Fruit fly (Drosophila melanogaster) Kc167 (cell line): ENCODE results near the gene CG18788.

Source experiments
- Myc ChIP-seq: fragments of >200 bp; optimal IDR thresholded peaks from 2 replicates; lab custom pipeline; 2017; ENCODE audit warnings: missing external identifiers
- Sin3A ChIP-seq: fragments of >200 bp; optimal IDR thresholded peaks from 2 replicates; lab custom pipeline; 2018; ENCODE audit warnings: missing external identifiers
- h ChIP-seq: fragments of >200 bp; optimal IDR thresholded peaks from 3 replicates; lab custom pipeline; 2018; ENCODE audit warnings: missing external identifiers
- insv ChIP-seq: fragments of >200 bp; optimal IDR thresholded peaks from 3 replicates; lab custom pipeline; 2018; ENCODE audit warnings: missing external identifiers
- psq ChIP-seq: fragments of >200 bp; optimal IDR thresholded peaks from 2 replicates; lab custom pipeline; 2017; ENCODE audit warnings: missing external identifiers
- ttk ChIP-seq: sonication (Bioruptor generic); optimal IDR thresholded peaks from 2 replicates; lab custom pipeline; 2017; ENCODE audit warnings: missing external identifiers

The CG18788 gene

DNA sequence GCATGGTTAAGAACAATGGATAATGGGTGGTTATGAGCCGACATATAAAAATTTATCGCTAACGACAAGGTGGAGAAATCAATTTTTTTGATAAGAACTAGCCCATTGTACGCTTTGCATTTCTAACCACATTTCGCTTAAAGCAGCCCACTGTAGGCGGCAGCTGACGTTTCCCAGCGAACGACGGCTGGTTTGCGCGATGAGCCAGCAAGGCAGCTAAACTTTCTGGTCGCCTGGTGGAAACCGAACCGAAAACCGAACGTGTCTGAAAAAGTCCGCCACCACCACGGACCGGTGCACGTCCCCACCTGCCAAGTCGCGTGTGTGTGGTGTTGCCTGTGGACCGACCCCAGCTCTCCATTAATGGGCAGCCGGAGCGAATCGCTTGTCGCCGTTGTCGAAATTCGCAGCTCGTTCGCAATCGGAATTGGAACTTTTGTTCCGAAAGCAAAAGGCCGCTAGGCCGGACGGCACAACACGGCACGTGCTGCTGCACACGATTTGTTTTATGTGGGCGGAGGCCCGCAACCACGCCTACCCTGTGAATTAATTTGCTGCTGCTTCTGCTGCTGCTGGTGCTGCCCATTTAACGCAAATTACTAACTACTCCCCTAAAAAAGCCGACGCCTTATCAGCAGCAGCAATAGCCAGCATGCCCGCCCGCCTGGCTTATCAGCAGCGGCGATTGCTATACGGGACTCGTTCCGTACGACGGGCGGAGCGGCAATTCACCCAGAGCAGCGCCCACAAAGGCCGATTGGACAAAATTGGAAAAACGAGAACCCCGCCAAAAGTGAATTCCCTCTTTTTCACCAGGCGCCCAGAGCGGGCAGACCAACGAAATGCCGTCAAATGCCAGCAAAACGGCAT is 30.8 kb upstream of the CG18788 start:
- TF ChIP-seq ttk (no peak), h (lab: Kevin White, UChicago) (no peak), Sin3A (lab: Kevin White, UChicago) (no peak), insv (lab: Kevin White, UChicago) (no peak), psq (lab: Kevin White, UChicago) (no peak), Myc (lab: Kevin White, UChicago) (no peak)

DNA sequence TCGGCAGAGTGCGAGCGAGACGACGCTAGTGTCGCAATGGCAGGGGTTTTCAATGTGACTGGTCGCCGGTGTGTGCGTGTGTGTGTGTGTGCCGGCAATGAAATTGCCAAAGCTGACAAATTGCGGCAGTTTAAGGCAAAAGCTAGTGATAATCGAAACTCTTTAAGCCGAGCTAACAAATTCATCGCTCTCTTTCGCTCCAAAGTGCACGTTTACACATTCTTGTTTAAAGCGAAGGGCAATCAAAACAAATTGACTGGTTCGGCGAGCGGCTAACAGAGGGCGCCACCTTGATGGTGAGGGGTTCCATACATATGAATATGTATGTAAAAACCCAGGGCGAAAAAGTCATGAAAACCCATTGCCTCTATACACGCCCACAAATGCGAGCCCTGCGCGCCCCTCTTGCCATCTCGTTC is 30.2 kb upstream of the CG18788 start:
- TF ChIP-seq Sin3A (lab: Kevin White, UChicago) (no peak), h (lab: Kevin White, UChicago) (no peak), insv (lab: Kevin White, UChicago) (no peak), ttk (no peak), Myc (lab: Kevin White, UChicago) (no peak), psq (lab: Kevin White, UChicago) (no peak)

DNA sequence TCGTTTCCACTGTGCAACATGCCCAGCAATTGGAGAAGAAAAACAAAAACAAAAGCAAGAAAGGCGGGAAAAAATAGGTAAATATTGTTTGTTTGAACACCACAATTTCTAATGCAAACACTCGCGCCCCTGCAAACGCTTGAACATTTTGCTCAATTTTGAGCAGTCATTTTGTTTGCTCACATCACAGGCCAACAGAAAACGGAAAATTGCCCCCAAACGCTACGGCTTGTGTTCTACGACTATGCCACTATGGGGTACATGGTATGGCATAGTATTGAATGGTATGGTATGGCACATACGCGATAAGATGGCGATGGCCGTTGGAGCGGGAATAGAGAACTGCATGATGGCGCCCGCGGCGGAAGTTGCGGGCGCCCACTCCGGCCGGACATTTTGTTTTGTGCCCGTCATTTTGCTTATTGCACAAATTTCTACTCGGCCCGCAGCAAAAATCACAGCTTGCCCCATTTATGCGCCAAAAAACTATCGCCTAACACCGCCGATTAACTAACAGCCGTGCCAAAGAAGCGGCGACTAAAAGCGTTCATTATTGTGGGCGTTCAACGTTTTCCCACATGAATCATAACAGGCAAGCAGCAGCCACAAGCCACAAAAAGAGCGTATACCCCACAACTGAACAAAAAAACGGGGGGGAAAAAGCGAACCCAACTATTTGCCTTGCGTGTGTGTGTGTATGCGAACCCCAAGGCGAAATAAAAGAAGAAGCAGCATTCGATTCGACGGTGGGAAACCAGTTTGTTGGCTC is 29.6 kb upstream of the CG18788 start:
- TF ChIP-seq psq (lab: Kevin White, UChicago), result no peak
- TF ChIP-seq Myc (lab: Kevin White, UChicago), result no peak
- no peak for TF ChIP-seq ttk
- no peak for TF ChIP-seq insv (lab: Kevin White, UChicago)
- TF ChIP-seq Sin3A (lab: Kevin White, UChicago), result no peak
- no peak for TF ChIP-seq h (lab: Kevin White, UChicago)

DNA sequence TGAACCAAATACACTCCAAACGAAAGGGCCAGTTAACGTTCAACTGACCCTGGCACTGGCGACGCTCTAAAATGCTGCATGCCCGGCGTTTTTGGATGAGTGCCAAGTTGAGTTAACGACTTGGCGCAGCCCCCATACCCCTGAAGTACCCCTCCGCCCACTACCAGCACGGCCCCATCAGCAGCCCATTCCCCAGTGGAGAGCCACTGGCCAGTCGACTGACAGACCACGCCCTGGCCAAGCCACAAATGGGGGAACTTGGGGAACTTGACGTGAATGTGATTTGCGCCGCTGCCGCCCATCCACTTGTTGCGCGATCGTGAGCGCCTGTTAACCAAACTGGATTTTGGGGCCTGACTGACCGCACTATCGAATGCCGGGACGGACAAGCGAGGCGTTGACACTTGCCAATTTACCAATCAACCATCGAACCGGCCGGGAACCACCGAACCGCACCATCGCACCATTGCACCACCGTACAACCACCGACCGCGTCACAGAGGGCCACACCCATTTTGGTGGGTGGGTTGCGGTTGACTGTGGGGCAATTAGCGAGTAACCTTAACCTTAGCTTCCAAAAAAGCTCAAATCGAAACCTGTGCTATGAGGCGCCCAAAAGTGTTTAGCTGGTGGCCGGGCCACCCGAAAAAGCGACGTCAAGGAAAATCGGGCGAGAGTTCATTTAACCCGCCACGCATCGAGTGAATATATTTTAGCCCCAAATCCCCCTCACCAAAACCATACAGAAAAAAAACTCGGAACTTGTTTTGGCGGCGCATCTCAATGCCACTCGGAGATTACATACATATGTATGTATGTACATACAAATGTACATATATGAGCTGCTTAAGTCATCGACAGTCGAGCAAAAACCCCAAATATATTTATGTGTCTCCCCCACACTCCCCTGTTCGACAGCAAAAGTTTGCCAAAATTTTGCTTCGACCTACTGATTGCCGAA is 28.3 kb upstream of the CG18788 start:
- TF ChIP-seq insv (lab: Kevin White, UChicago), result no peak
- TF ChIP-seq h (lab: Kevin White, UChicago), result no peak
- TF ChIP-seq psq (lab: Kevin White, UChicago), result no peak
- TF ChIP-seq ttk, result no peak
- TF ChIP-seq Myc (lab: Kevin White, UChicago), result no peak
- no peak for TF ChIP-seq Sin3A (lab: Kevin White, UChicago)

DNA sequence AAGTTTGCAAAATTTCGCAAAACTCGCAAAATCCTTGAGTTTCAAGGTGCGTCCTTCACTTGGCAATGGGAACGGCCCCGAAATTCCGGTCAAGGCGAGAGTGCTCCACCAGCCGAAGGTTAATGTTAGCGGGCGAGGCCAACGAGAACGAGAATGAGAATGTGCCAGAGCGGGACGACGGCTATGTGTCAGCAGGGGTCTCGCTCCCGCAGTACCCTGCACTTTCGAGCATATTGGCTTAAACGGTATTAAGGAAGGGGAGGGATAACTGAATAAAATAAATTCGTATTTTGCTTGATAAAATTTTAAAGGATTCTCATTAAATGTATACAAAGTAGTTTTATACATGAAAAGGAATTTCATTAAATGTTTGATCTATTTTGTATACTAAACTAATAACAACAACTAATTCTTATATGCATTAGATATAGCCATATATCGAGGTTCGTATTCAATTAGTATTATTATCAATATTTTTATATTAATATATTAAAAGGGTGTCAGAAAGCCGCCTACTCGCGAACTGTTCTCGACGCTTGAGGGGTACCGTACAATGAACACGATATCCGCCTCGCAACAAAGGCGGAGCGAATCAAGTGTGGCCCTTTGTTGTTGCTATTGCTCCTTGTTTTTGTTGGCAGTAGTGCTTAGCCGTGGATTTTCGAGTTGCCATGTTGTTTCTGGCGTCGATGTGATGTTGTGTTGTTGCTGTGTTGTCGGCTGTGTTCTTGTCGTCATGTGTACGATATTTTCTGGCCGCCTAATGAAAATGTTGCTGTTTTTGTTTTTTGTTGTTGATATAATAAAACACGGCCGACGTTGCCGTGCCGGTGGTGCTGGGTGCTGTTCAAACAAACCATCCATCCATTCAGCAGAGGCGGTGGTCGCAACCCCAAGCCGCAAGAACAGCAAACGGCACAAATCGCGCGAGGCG is 27.3 kb upstream of the CG18788 start:
- no peak for TF ChIP-seq h (lab: Kevin White, UChicago)
- no peak for TF ChIP-seq ttk
- no peak for TF ChIP-seq Myc (lab: Kevin White, UChicago)
- no peak for TF ChIP-seq insv (lab: Kevin White, UChicago)
- no peak for TF ChIP-seq Sin3A (lab: Kevin White, UChicago)
- TF ChIP-seq psq (lab: Kevin White, UChicago), result no peak

DNA sequence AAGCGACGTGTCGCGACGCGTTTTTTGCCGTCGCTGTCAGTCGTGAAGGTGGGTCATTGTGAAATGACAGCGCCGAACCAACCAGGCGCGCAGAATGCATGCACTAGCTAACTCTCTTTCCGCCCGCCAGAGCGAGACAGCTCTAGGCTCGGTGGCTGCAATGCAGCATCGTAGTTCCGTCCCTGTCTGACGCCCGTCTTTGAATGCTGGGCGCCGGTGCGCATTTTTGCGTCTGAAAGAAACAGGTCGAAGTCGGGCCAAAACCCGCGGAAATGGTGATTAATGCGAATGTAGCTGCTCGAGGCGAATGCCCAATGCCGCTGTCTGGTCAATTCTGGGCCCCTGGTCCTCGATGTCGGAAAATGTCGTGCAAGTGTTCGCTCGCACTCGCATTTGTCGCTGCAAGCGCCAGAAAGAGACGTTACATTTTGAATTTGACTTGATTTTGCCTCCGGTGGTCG is 26.6 kb upstream of the CG18788 start:
- TF ChIP-seq ttk (no peak), h (lab: Kevin White, UChicago) (no peak), insv (lab: Kevin White, UChicago) (no peak), psq (lab: Kevin White, UChicago) (no peak), Myc (lab: Kevin White, UChicago) (no peak), Sin3A (lab: Kevin White, UChicago) (no peak)

DNA sequence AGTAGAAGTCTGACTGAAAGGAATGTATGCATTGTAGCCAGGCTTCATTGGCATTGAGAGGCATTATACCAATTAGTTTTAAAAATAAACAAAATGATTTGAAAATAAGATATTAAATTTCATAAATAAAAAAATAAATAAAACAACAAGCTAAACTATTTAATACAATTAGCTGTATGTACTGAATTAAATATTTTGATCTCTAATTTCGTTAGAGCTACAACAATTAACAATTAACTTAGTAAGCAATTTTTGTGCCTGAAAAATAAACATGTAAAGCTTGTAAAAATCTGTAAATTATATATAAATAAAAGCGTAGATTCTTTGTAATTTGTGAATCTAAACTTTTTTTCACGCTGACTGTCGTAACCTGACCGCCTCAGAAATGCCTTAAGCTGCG is 26.1 kb upstream of the CG18788 start, which contains the start of gene Rh5:
TSS of gene Rh5 (plus strand) at position 301 of the 400 bp plus-strand sequence.
- TF ChIP-seq psq (lab: Kevin White, UChicago), result no peak
- TF ChIP-seq h (lab: Kevin White, UChicago), result no peak
- no peak for TF ChIP-seq ttk
- no peak for TF ChIP-seq insv (lab: Kevin White, UChicago)
- TF ChIP-seq Myc (lab: Kevin White, UChicago), result no peak
- TF ChIP-seq Sin3A (lab: Kevin White, UChicago), result no peak

DNA sequence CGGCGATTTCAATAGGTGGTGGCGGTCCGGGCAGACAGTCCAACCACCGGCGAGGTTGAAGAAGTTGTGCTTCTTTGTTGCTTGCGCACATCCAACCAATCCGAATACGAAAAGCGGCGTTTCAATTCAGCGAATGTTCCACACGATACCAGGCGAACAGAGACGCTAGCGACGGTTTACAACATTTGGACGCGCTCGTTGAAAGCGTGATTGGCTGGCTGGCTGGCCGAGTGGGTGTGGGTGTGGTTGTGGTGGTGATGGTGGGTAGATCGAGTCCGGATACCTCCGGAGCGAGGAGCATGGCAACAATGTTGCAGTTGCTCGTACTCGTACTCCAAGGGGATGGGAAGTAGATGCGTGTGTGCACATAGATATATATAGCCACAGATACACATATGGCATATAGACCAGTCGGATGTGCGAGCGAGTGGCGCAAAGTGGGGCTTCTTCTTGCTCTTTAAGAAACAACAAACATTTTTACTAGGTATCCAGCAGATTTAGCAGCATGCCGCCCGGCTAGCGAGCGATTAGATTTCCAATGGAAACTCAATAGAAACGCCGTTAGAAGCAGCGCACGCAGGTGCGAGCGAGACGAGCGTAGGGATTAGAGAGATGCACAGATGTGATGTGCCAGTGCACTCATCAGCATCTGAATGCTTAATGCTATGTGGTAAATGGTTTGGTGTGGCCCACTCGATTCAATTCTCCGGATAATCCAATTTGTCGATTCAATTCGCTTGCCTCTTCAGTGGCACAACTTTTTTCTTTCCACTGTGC is 23.7 kb upstream of the CG18788 start:
- TF ChIP-seq h (lab: Kevin White, UChicago) (no peak), Sin3A (lab: Kevin White, UChicago) (no peak), Myc (lab: Kevin White, UChicago) (no peak), psq (lab: Kevin White, UChicago) (no peak), insv (lab: Kevin White, UChicago) (no peak), ttk (no peak)
